Fruit fly (Drosophila melanogaster) S2 (cell line): ENCODE results near the gene CG13634.

ENCODE experiments used
- CG8478 ChIP-seq: fragments of >200 bp; optimal IDR thresholded peaks from 2 replicates; lab custom pipeline; 2018
- CTCF ChIP-seq, 2 experiments: fragments of >200 bp; optimal IDR thresholded peaks; 2 replicates each; lab custom pipeline; 2018

- TF ChIP-seq CG8478 (lab: Kevin White, UChicago) (no peak), CTCF (optimal IDR thresholded peaks at IDR 0.05; lab: Kevin White, UChicago) (no peak)
These were observed 18.4 kb downstream of the CG13634 start, which contains the start of gene CG42331 for dm6 chr3R:24771273-24772231.
